Fruit fly (Drosophila melanogaster): ENCODE measurements around the gene CG13390.

The CG13390 gene

dm6 chr2L:8344536-8344935, 32.1 kb downstream of the CG13390 start:
- TF ChIP-seq cic (GFP tag; optimal IDR thresholded peaks at IDR 0.05) (peak; percentile 71), cnc (optimal IDR thresholded peaks at IDR 0.05) (no peak)

- TF ChIP-seq CG14711 (tag; optimal IDR thresholded peaks at IDR 0.05) (no peak), cnc (optimal IDR thresholded peaks at IDR 0.05) (no peak), CG12768 (GFP tag; optimal IDR thresholded peaks at IDR 0.05) (no peak), kay (GFP tag; ENCODE audit: borderline replicate concordance) (no peak)
Observed at dm6 chr2L:8342395-8342794, 34.2 kb downstream of the CG13390 start, which contains the start of gene CG14273. CG14273 (plus strand) TSS chr2L:8342695.

- no peak for TF ChIP-seq pad (GFP tag; optimal IDR thresholded peaks at IDR 0.05)
Observed at dm6 chr2L:8339751-8340349, 36.7 kb downstream of the CG13390 start.

- TF ChIP-seq Hr96 (GFP tag; optimal IDR thresholded peaks at IDR 0.05) (no peak), Crg-1 (GFP tag; optimal IDR thresholded peaks at IDR 0.05) (no peak), CG11617 (GFP tag; optimal IDR thresholded peaks at IDR 0.05) (no peak), ovo (GFP tag; optimal IDR thresholded peaks at IDR 0.05) (no peak), cnc (optimal IDR thresholded peaks at IDR 0.05) (no peak)
Observed at dm6 chr2L:8338039-8338438, 38.6 kb downstream of the CG13390 start, which contains the start of gene witty. witty (plus strand) TSS chr2L:8338287.

DNA sequence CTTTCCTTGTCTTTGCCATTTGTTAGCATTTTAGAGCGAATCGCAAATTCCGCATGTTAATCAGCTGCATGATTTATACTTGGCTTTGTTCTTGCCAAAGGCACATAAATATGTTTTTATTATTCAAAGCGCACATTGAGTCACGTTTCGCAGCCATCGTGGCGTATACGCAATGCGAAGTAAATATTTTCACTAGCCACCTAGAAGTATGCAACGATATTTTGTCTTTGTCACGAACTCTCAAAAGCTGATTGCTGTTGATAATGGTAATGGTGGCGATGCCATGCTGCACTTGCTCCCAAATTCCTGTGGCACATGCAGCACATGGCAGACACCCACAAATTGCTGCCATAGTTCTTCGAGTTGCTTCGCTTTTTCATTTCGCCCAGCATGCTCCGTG, 41.9 kb downstream of the CG13390 start:
- peak; percentile 20 for TF ChIP-seq bab1 (GFP tag; optimal IDR thresholded peaks at IDR 0.05)
- no peak for TF ChIP-seq CG14711 (tag; optimal IDR thresholded peaks at IDR 0.05)

- TF ChIP-seq tj (GFP tag; optimal IDR thresholded peaks at IDR 0.05), result no peak
- TF ChIP-seq Mnt (GFP tag; optimal IDR thresholded peaks at IDR 0.05), result no peak
- no peak for TF ChIP-seq bab1 (GFP tag; optimal IDR thresholded peaks at IDR 0.05)
- TF ChIP-seq Clk (GFP tag; optimal IDR thresholded peaks at IDR 0.05), result no peak
- TF ChIP-seq CG7101 (tag; optimal IDR thresholded peaks at IDR 0.05), result no peak
- no peak for TF ChIP-seq CG1620 (GFP tag; optimal IDR thresholded peaks at IDR 0.05)
- TF ChIP-seq ovo (GFP tag; optimal IDR thresholded peaks at IDR 0.05), result no peak
- no peak for TF ChIP-seq CG14711 (tag; optimal IDR thresholded peaks at IDR 0.05)
- TF ChIP-seq CG5204 (GFP tag; optimal IDR thresholded peaks at IDR 0.05), result no peak
- TF ChIP-seq cic (GFP tag; optimal IDR thresholded peaks at IDR 0.05), result no peak
- no peak for TF ChIP-seq CG7045 (GFP tag; optimal IDR thresholded peaks at IDR 0.05)
- no peak for TF ChIP-seq kay (GFP tag; ENCODE audit: borderline replicate concordance)
- TF ChIP-seq CG12768 (GFP tag; optimal IDR thresholded peaks at IDR 0.05), result no peak
Observed at dm6 chr2L:8333624-8334023, 43.0 kb downstream of the CG13390 start.

DNA sequence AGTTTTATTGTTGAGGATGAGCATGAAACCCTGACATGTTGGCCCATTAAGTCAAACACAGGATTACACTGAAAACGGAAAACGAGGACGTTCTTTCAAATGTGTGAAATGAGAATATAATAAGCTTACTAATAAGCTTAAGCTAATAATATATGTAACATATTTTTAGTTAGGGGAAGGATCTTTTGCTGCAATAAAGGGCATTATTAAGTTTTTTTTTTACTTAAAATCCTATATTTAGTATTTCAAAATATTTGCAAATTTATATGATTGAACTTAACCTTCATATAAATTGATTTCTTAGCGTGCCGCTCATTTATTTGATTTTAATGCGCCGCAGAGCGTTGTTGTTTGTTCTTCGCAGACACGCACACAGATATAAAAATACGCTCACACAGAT, 43.4 kb downstream of the CG13390 start:
- TF ChIP-seq cic (GFP tag; optimal IDR thresholded peaks at IDR 0.05) (no peak), CG7045 (GFP tag; optimal IDR thresholded peaks at IDR 0.05) (no peak), Mnt (GFP tag; optimal IDR thresholded peaks at IDR 0.05) (no peak), cnc (optimal IDR thresholded peaks at IDR 0.05) (no peak), tj (GFP tag; optimal IDR thresholded peaks at IDR 0.05) (no peak), Clk (GFP tag; optimal IDR thresholded peaks at IDR 0.05) (no peak), CG33017 (tag; optimal IDR thresholded peaks at IDR 0.05) (no peak), pad (GFP tag; optimal IDR thresholded peaks at IDR 0.05) (no peak), CG5204 (GFP tag; optimal IDR thresholded peaks at IDR 0.05) (no peak), CG14711 (tag; optimal IDR thresholded peaks at IDR 0.05) (no peak), ovo (GFP tag; optimal IDR thresholded peaks at IDR 0.05) (no peak), toe (GFP tag; optimal IDR thresholded peaks at IDR 0.05) (no peak), bab1 (GFP tag; optimal IDR thresholded peaks at IDR 0.05) (no peak), kay (GFP tag; ENCODE audit: borderline replicate concordance) (no peak), CG11617 (GFP tag; optimal IDR thresholded peaks at IDR 0.05) (no peak), CG12768 (GFP tag; optimal IDR thresholded peaks at IDR 0.05) (no peak), Crg-1 (GFP tag; optimal IDR thresholded peaks at IDR 0.05) (no peak), CG1620 (GFP tag; optimal IDR thresholded peaks at IDR 0.05) (no peak), CG7101 (tag; optimal IDR thresholded peaks at IDR 0.05) (no peak), Hr96 (GFP tag; optimal IDR thresholded peaks at IDR 0.05) (no peak)

DNA sequence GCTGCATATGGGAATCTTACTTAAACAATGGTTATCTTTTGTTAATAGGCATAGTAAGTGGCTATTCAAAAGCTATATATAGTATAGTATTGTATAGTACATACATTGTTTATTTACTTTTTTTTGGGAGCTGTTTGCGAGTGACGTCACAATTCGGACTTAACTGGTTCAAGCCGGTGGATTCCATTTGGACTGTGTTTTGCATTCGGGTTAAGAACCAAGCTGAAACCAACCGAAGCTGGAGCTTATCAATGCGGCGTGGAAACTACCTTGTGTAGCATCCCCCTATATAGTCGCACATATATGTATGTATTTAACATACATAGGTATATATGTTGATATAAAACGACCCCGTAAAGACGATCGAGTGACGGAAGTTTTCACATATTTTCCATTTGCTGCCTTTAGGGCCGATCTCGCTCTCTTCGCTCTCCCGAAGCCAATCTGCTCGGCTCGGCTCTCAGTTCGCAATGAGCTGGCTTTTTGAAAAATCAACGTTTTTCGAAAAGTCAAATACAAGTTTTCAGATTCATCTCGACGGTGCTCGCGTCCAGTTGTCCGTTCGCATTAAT, 48.0 kb downstream of the CG13390 start:
- TF ChIP-seq kay (GFP tag; ENCODE audit: borderline replicate concordance), result peak; percentile 85
- no peak for TF ChIP-seq cic (GFP tag; optimal IDR thresholded peaks at IDR 0.05)

Data from whole organism, adult.